Worm (Caenorhabditis elegans) whole organism, L4/young adult: ENCODE measurements around the gene C53A3.1.
A peak's percentile ranks its signal among the peaks of the same experiment; 100 is the strongest.
"Not testable (repeated sequence)": the region's sequence is repeated elsewhere in the genome, so short reads cannot be mapped to it uniquely, and the experiment has no call there.

Experiments
- W03F9.2 ChIP-seq: fragments of 150-350 bp; optimal IDR thresholded peaks from 2 replicates; lab custom pipeline; 2014; ENCODE audit warnings: missing biosample characterization, missing genetic modification characterization
- dao-5 ChIP-seq: sonication (generic microtip); optimal IDR thresholded peaks from 2 replicates; lab custom pipeline; 2016; ENCODE audit warnings: missing genotype, missing genetic modification characterization, moderate library complexity, missing compliant biosample characterization
- him-1 ChIP-seq: sonication (generic microtip); optimal IDR thresholded peaks from 2 replicates; lab custom pipeline; 2016; ENCODE audit warnings: missing genotype, missing genetic modification reagents, missing genetic modification characterization, missing compliant biosample characterization

C53A3.1 gene

DNA sequence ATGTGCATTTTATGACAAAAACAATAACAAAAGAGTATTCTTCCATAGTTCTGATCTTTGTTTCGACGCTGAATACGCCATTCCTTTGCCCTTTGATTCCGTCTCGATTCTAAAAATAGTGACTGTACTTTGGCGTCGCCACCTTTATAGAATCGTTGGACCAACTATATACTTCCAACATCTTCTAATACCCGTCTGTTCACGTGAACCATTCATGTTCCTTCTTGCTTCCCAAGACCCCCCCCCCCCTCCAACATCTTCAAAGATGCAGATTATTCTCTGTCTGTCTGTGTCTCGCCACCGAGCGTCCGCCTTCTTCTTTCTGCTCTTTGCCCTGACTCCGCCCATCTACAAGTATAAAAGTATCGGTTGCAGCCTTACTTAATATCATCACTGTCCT is 10.0 kb upstream of the C53A3.1 start:
- no peak for TF ChIP-seq W03F9.2 (tag; lab: Kevin White, UChicago)
- no peak for TF ChIP-seq him-1 (tag; lab: Kevin White, UChicago)
- no peak for TF ChIP-seq dao-5

- TF ChIP-seq him-1 (tag; lab: Kevin White, UChicago) (no peak), W03F9.2 (tag; lab: Kevin White, UChicago) (no peak), dao-5 (no peak)
Measured at ce11 chrV:5769500-5769899, 9.5 kb upstream of the C53A3.1 start.

- TF ChIP-seq him-1 (tag; lab: Kevin White, UChicago): no peak
- no peak for TF ChIP-seq W03F9.2 (tag; lab: Kevin White, UChicago)
- TF ChIP-seq dao-5: no peak
Measured at ce11 chrV:5768292-5768695, 8.3 kb upstream of the C53A3.1 start.

DNA sequence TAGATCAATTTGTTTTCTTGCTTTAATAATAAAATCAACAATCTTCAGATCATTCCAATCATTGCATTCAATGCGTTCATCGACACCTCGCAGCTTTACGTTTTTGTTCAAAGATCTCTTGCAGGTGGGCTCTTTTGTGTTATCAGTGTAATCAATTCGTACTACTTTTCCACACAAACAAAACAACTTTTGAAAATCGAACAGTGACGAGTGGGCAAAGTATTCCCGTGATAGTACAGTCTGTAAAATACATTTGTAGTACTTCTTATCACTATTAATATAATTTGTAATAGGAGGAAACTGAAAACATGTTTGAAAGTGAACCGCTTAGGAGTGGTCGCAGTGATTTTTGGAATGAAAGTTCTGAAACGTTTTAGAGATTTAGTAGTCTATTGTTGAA is 5.0 kb upstream of the C53A3.1 start, which contains the start of gene pgph-2:
Gene pgph-2, plus strand, starts transcription at position 47 of the 400 bp plus-strand sequence.
- no peak for TF ChIP-seq him-1 (tag; lab: Kevin White, UChicago)
- no peak for TF ChIP-seq W03F9.2 (tag; lab: Kevin White, UChicago)
- TF ChIP-seq dao-5: no peak

DNA sequence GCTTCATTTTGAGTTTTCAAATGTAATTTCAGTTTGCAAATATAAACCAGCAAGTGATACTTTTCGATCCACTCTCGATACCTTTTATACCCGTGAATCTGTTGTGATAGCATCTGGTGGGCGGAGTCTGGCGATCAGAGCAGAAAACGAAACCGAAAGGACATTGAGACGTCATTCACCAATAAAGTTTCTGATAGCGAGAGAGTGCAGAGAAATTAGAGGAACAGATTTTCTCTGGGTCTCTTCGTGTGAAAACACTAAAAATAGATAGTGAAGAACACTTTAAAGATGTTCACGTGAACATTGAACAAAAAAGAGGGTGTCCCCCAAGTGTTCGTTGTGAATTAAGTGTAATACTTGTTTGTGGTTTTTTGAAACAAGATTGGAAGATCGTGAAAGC is 3.8 kb upstream of the C53A3.1 start, which contains the start of gene pgph-3:
Gene pgph-3, minus strand, starts transcription at position 60 of the 400 bp plus-strand sequence.
- TF ChIP-seq W03F9.2 (tag; lab: Kevin White, UChicago) (peak; percentile 25), him-1 (tag; lab: Kevin White, UChicago) (no peak), dao-5 (no peak)

DNA sequence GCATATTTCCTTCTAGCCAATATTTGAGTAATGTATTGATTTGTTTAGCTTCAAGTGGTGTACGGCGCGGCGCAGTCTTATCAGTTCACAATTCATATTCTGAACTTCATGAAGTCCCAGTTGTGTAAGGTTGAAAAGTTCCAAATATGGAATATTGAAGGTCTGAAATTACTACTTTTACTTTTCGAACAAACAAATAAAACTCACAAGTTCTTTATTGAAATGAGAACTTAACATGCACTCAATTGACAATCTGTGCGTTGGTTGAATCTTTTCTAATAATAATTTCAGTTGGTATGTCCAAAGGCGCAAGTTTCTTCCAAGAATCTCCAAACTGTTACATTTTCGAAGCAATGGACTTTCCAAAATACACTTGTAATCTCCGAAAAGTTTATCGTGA is 1.3 kb downstream of the C53A3.1 start, which contains the start of gene C53A3.4:
Gene C53A3.4, minus strand, starts transcription at position 101 of the 400 bp plus-strand sequence.
- TF ChIP-seq dao-5: no peak

DNA sequence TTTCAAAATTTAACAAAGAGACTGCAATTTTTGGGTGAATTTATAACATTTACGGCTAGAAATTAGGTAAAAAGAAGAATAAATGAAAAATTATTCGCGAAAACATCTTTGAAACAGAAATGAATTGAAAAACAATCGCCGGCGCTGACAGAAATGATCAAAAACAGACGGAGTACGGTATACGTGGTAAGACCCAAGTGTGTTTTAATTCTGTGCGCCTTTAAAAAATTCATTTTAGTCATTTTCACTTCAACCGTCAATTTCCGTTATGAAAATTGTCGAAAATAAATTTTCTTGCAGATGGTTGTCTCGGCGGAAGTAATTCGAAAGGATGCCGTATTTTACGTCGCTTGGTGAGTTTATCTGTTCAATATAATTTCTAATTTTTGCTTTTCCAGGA is 3.8 kb downstream of the C53A3.1 start, which contains the start of gene C53A3.3:
Gene C53A3.3, plus strand, starts transcription at position 301 of the 400 bp plus-strand sequence.
- TF ChIP-seq him-1 (tag; lab: Kevin White, UChicago) (no peak), dao-5 (no peak), W03F9.2 (tag; lab: Kevin White, UChicago) (no peak)

DNA sequence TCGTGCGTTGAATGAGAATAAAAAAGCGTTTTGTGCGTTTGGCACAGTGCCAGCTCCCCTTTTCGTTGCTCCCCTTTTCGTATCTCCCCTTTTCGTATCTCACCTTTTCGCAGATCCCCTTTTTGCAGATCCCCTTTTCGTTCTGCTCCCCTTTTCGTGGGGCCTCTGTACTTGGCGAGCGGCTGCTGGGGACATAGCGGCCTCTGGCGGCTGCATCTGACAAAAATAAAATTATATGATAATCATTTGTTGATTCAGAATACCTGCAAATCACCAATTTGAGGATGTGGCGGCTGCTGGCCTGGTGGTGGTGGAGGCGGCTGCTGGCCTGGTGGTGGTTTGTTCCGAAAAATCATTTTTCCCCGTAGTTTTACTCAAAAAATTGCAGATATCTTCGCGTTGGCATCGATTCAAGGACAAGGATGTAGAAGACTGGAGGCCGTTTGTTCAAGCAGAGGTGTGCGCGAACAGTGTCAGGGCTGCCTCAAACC is 4.8 kb downstream of the C53A3.1 start, which contains the start of gene K09H11.11:
Gene K09H11.11, minus strand, starts transcription at position 51 of the 491 bp plus-strand sequence.
- TF ChIP-seq him-1 (tag; lab: Kevin White, UChicago); dao-5; W03F9.2 (tag; lab: Kevin White, UChicago): not testable (repeated sequence)

ce11 chrV:5753432-5753831 is 6.6 kb downstream of the C53A3.1 start, which contains the start of gene pgph-1:
Gene pgph-1 (minus strand): TSS chrV:5753532.
- TF ChIP-seq dao-5 (no peak), W03F9.2 (tag; lab: Kevin White, UChicago) (no peak), him-1 (tag; lab: Kevin White, UChicago) (no peak)

DNA sequence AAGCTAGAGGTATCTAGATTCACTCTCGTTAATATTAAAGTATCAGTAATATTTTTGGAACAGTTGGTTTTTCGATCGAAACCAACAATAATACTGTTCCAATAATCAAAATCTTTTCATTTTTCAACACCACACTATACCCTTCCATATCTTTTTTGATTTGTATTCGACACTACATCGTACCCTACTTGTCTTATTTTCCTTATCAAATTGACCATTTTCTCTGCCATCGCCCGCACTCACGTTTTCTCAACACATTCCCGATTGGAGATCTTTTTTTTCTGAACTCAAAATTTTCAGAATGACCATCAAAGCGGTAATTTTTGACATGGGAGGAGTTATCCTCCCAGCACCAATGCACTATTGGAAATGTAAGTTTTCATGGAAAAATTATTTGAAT is 12.5 kb downstream of the C53A3.1 start, which contains the start of gene acds-10:
Gene acds-10, plus strand, starts transcription at position 301 of the 400 bp plus-strand sequence.
- TF ChIP-seq dao-5 (no peak), W03F9.2 (tag; lab: Kevin White, UChicago) (no peak), him-1 (tag; lab: Kevin White, UChicago) (no peak)

DNA sequence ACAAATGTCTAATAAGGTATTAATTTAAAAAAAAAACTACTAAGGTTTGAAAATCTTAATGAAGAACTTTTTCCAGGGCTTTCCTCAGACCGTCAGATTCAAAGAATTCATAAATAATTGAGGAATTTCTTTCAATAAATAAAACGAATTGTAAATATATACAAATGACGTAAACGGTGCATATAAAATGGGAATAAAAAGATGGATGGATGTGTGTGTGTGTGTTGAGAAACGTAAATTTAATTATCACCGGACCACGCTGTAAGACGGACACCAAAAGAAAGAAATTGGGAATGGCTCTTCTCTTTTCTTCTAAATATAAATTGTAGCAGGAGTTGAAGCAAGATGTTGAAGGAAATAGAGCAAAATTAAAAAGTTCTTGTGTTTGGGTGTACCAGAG is 13.8 kb downstream of the C53A3.1 start:
- TF ChIP-seq him-1 (tag; lab: Kevin White, UChicago): no peak
- no peak for TF ChIP-seq W03F9.2 (tag; lab: Kevin White, UChicago)

DNA sequence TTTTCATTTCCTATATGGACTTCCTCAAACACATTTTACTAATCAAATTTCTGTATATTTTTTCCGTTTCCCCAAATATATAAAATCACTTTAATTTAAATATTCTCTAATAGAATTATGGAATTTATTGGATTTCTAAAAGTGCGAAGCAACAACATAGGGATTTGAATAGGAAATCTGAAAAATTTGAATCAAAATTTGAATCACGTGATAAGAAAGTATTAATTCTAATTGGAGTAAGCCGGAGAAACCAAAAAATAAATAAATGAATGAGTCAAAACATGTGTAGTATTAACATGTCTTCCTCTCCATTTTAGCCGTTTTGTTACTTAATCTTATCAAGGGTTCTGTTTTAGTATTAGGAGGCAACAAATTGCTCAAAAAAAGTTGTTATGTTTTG is 18.8 kb downstream of the C53A3.1 start:
- no peak for TF ChIP-seq dao-5
- TF ChIP-seq him-1 (tag; lab: Kevin White, UChicago): no peak
- TF ChIP-seq W03F9.2 (tag; lab: Kevin White, UChicago): no peak

ce11 chrV:5739438-5739837 is 20.6 kb downstream of the C53A3.1 start:
- TF ChIP-seq him-1 (tag; lab: Kevin White, UChicago) (no peak), dao-5 (no peak), W03F9.2 (tag; lab: Kevin White, UChicago) (no peak)

DNA sequence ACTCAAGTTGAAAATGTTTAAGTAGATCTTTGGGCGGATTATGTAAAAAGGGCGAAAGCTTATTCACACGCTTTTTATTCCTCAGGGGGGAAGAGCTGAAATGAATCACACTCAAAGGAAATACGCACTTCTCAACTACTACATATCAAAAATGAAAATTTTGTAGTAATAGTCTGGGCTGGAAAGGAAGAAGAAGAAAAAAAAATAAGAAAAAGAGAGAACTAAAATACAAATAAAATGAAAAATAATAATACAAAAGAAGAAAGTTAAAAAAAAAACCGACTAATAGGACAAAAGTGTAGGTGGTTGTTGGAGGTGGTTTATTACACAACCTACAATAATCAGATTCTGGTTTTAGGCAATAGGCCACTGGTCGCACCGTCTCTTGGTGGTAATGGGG is 24.0 kb downstream of the C53A3.1 start, which contains the start of gene K09H11.6:
Gene K09H11.6, minus strand, starts transcription at position 101 of the 400 bp plus-strand sequence.
- TF ChIP-seq dao-5 (no peak), W03F9.2 (tag; lab: Kevin White, UChicago) (no peak), him-1 (tag; lab: Kevin White, UChicago) (no peak)

ce11 chrV:5730783-5731182 is 29.2 kb downstream of the C53A3.1 start, which contains the start of gene K09H11.15:
Gene K09H11.15 (minus strand): TSS chrV:5730883.
- no peak for TF ChIP-seq him-1 (tag; lab: Kevin White, UChicago)
- TF ChIP-seq dao-5: no peak
- no peak for TF ChIP-seq W03F9.2 (tag; lab: Kevin White, UChicago)
